Fruit fly (Drosophila melanogaster) whole organism, pupa: ENCODE results near the gene Cby.

Experiments
- CG12605 ChIP-seq: fragments of 200-800 bp; sonication (Bioruptor generic); IDR thresholded peaks from 2 replicates; pipeline ENCODE4 v1.3.6; 2022; ENCODE audit warnings: missing biosample characterization, missing genetic modification characterization
- CG13204 ChIP-seq: fragments of 200-800 bp; sonication (Bioruptor generic); optimal IDR thresholded peaks from 2 replicates; lab custom pipeline; 2018; ENCODE audit warnings: missing biosample characterization, mild to moderate bottlenecking, missing genetic modification characterization, moderate library complexity
- CG14655 ChIP-seq: fragments of 200-800 bp; sonication (Bioruptor generic); optimal IDR thresholded peaks from 3 replicates; lab custom pipeline; 2017; ENCODE audit warnings: mild to moderate bottlenecking, missing biosample characterization, missing genetic modification reagents, missing genetic modification characterization
- CG17806 ChIP-seq: fragments of 200-800 bp; sonication (Bioruptor generic); optimal IDR thresholded peaks from 2 replicates; lab custom pipeline; 2018; ENCODE audit warnings: missing biosample characterization, mild to moderate bottlenecking, missing genetic modification characterization, moderate library complexity
- CG32121 ChIP-seq: fragments of 200-800 bp; sonication (Bioruptor generic); IDR thresholded peaks from 2 replicates; pipeline ENCODE4 v1.3.6; 2022; ENCODE audit warnings: missing biosample characterization, missing genetic modification characterization
- CG34367 ChIP-seq: fragments of 200-800 bp; sonication (Bioruptor generic); optimal IDR thresholded peaks from 2 replicates; lab custom pipeline; 2018; ENCODE audit warnings: missing biosample characterization, mild to moderate bottlenecking, missing genetic modification characterization
- CG4496 ChIP-seq: fragments of 200-800 bp; sonication (Bioruptor generic); IDR thresholded peaks from 3 replicates; pipeline ENCODE4 v1.3.6; 2022; ENCODE audit warnings: missing biosample characterization, missing genetic modification characterization
- CG8159 ChIP-seq: fragments of 200-800 bp; sonication (Bioruptor generic); optimal IDR thresholded peaks from 3 replicates; lab custom pipeline; 2018; ENCODE audit warnings: missing biosample characterization, mild to moderate bottlenecking, missing genetic modification characterization, moderate library complexity
- CG8301 ChIP-seq: fragments of 200-800 bp; sonication (Bioruptor generic); optimal IDR thresholded peaks from 2 replicates; lab custom pipeline; 2018; ENCODE audit warnings: missing biosample characterization, mild to moderate bottlenecking, missing genetic modification characterization
- CG9948 ChIP-seq: fragments of 200-800 bp; sonication (Bioruptor generic); optimal IDR thresholded peaks from 2 replicates; lab custom pipeline; 2018; ENCODE audit warnings: missing biosample characterization, mild to moderate bottlenecking, missing genetic modification characterization, moderate library complexity
- D1 ChIP-seq: fragments of 200-800 bp; sonication (Bioruptor generic); optimal IDR thresholded peaks from 2 replicates; lab custom pipeline; 2018; ENCODE audit warnings: missing biosample characterization, mild to moderate bottlenecking, missing genetic modification characterization, moderate library complexity
- EcR ChIP-seq: fragments of 200-800 bp; sonication (Bioruptor generic); optimal IDR thresholded peaks from 3 replicates; lab custom pipeline; 2019; ENCODE audit warnings: missing biosample characterization, missing genetic modification characterization, mild to moderate bottlenecking, moderate library complexity, missing genetic modification reagents
- Ets98B ChIP-seq: fragments of 200-800 bp; sonication (Bioruptor generic); IDR thresholded peaks from 2 replicates; pipeline ENCODE4 v1.3.6; 2022; ENCODE audit warnings: missing biosample characterization, missing genetic modification characterization
- Pif1A ChIP-seq: fragments of 200-800 bp; sonication (Bioruptor generic); optimal IDR thresholded peaks from 3 replicates; lab custom pipeline; 2016; ENCODE audit warnings: missing biosample characterization, missing genetic modification characterization
- Pif1B ChIP-seq: fragments of 200-800 bp; sonication (Bioruptor generic); optimal IDR thresholded peaks from 3 replicates; lab custom pipeline; 2016; ENCODE audit warnings: missing biosample characterization, missing genetic modification characterization
- Snoo ChIP-seq: fragments of 200-800 bp; sonication (Bioruptor generic); optimal IDR thresholded peaks from 3 replicates; lab custom pipeline; 2017; ENCODE audit warnings: missing biosample characterization, mild to moderate bottlenecking, missing genetic modification characterization, inconsistent platforms
- fd96Ca ChIP-seq: fragments of 200-800 bp; sonication (Bioruptor generic); IDR thresholded peaks from 3 replicates; pipeline ENCODE4 v1.3.6; 2022; ENCODE audit warnings: missing biosample characterization, missing genetic modification characterization
- gl ChIP-seq: fragments of 200-800 bp; sonication (Bioruptor generic); optimal IDR thresholded peaks from 2 replicates; lab custom pipeline; 2018; ENCODE audit warnings: missing biosample characterization, mild to moderate bottlenecking, missing genetic modification characterization

The Cby gene

dm6 chr3R:21911516-21911915 lies 43.7 kb downstream of the Cby start, which contains the start of gene Qsox3:
Gene Qsox3 (plus strand): TSS chr3R:21911816.
- no peak for TF ChIP-seq CG34367 (tag; lab: Kevin White, UChicago)
- no peak for TF ChIP-seq Snoo (tag; lab: Kevin White, UChicago)
- TF ChIP-seq CG32121 (GFP tag; lab: Robert Waterston, UW): no peak
- TF ChIP-seq CG13204: no peak
- no peak for TF ChIP-seq gl (tag; lab: Kevin White, UChicago)
- no peak for TF ChIP-seq CG17806 (tag; lab: Kevin White, UChicago)
- no peak for TF ChIP-seq CG9948 (tag; lab: Kevin White, UChicago)
- TF ChIP-seq fd96Ca (GFP tag; lab: Robert Waterston, UW): no peak
- no peak for TF ChIP-seq Pif1A (GFP tag; lab: Kevin White, UChicago)
- TF ChIP-seq CG4496 (GFP tag; lab: Robert Waterston, UW): no peak
- TF ChIP-seq CG12605 (GFP tag; lab: Robert Waterston, UW): no peak
- no peak for TF ChIP-seq CG14655 (GFP tag; lab: Kevin White, UChicago)
- no peak for TF ChIP-seq CG8159 (tag; lab: Kevin White, UChicago)
- no peak for TF ChIP-seq CG8301 (tag; lab: Kevin White, UChicago)
- TF ChIP-seq D1: no peak
- TF ChIP-seq Ets98B (GFP tag; lab: Robert Waterston, UW): no peak
- TF ChIP-seq EcR (GFP tag; lab: Kevin White, UChicago): no peak
- TF ChIP-seq Pif1B (GFP tag; lab: Kevin White, UChicago): no peak

dm6 chr3R:21913447-21913846 lies 45.6 kb downstream of the Cby start, which contains the start of gene Qsox2:
Gene Qsox2 (plus strand): TSS chr3R:21913747.
- TF ChIP-seq Pif1A (GFP tag; lab: Kevin White, UChicago) (no peak), CG9948 (tag; lab: Kevin White, UChicago) (no peak), CG4496 (GFP tag; lab: Robert Waterston, UW) (no peak), Ets98B (GFP tag; lab: Robert Waterston, UW) (no peak), CG32121 (GFP tag; lab: Robert Waterston, UW) (no peak), CG8159 (tag; lab: Kevin White, UChicago) (no peak), CG12605 (GFP tag; lab: Robert Waterston, UW) (no peak), CG13204 (no peak), D1 (no peak), CG14655 (GFP tag; lab: Kevin White, UChicago) (no peak), fd96Ca (GFP tag; lab: Robert Waterston, UW) (no peak)
- TF ChIP-seq, all 21 proteins: peak for 0

dm6 chr3R:21916987-21917386 lies 49.2 kb downstream of the Cby start:
- TF ChIP-seq fd96Ca (GFP tag; lab: Robert Waterston, UW): no peak
- TF ChIP-seq CG32121 (GFP tag; lab: Robert Waterston, UW): no peak
- no peak for TF ChIP-seq CG17806 (tag; lab: Kevin White, UChicago)
- no peak for TF ChIP-seq Pif1B (GFP tag; lab: Kevin White, UChicago)
- TF ChIP-seq EcR (GFP tag; lab: Kevin White, UChicago): no peak
- no peak for TF ChIP-seq CG13204
- TF ChIP-seq CG14655 (GFP tag; lab: Kevin White, UChicago): no peak
